Worm (Caenorhabditis elegans) whole organism, early embryonic: Measurements from ENCODE around the gene pho-4.

Experiments
- B0310.2 ChIP-seq: sonication (generic microtip); optimal IDR thresholded peaks from 2 replicates; lab custom pipeline; 2016; ENCODE audit warnings: mild to moderate bottlenecking, missing genetic modification characterization, missing compliant biosample characterization
- F13C5.2 ChIP-seq: sonication (generic microtip); optimal IDR thresholded peaks from 2 replicates; lab custom pipeline; 2017; ENCODE audit warnings: mild to moderate bottlenecking, missing genetic modification characterization, inconsistent platforms, missing compliant biosample characterization
- aly-1 ChIP-seq: sonication (generic microtip); optimal IDR thresholded peaks from 2 replicates; lab custom pipeline; 2016; ENCODE audit warnings: missing genetic modification characterization, missing compliant biosample characterization
- ama-1 ChIP-seq: fragments of 150-350 bp; optimal IDR thresholded peaks from 2 replicates; lab custom pipeline; 2014
- ceh-13 ChIP-seq: fragments of 200-800 bp; sonication (Bioruptor generic); optimal IDR thresholded peaks from 2 replicates; lab custom pipeline; 2018; ENCODE audit warnings: mild to moderate bottlenecking, missing genetic modification characterization, missing compliant biosample characterization
- ceh-36 ChIP-seq: sonication (generic microtip); optimal IDR thresholded peaks from 2 replicates; lab custom pipeline; 2016; ENCODE audit warnings: missing genetic modification characterization, inconsistent platforms, missing compliant biosample characterization
- ets-7 ChIP-seq: sonication (generic microtip); optimal IDR thresholded peaks from 2 replicates; lab custom pipeline; 2016; ENCODE audit warnings: missing genotype, missing genetic modification characterization, missing compliant biosample characterization
- flt-1 ChIP-seq: fragments of 200-800 bp; sonication (Bioruptor generic); IDR thresholded peaks from 2 replicates; pipeline ENCODE4 v1.3.6; 2022; ENCODE audit warnings: missing genetic modification characterization, missing compliant biosample characterization
- hmbx-1 ChIP-seq: sonication (generic microtip); optimal IDR thresholded peaks from 2 replicates; lab custom pipeline; 2016; ENCODE audit warnings: mild to moderate bottlenecking, missing genetic modification characterization, missing compliant biosample characterization
- hmg-4 ChIP-seq: fragments of 200-800 bp; sonication (Bioruptor generic); optimal IDR thresholded peaks from 2 replicates; lab custom pipeline; 2018; ENCODE audit warnings: mild to moderate bottlenecking, missing genetic modification characterization, missing compliant biosample characterization
- hnd-1 ChIP-seq: sonication (generic microtip); optimal IDR thresholded peaks from 2 replicates; lab custom pipeline; 2016; ENCODE audit warnings: missing genetic modification characterization, missing compliant biosample characterization
- pes-1 ChIP-seq: fragments of 200-800 bp; sonication (Bioruptor generic); IDR thresholded peaks from 2 replicates; pipeline ENCODE4 v1.3.6; 2022; ENCODE audit warnings: missing genetic modification reagents, missing genetic modification characterization, missing compliant biosample characterization
- scrt-1 ChIP-seq: fragments of 200-800 bp; sonication (Bioruptor generic); IDR thresholded peaks from 2 replicates; pipeline ENCODE4 v1.3.6; 2022; ENCODE audit warnings: missing genetic modification characterization, missing compliant biosample characterization
- sea-1 ChIP-seq: fragments of 200-800 bp; sonication (Bioruptor generic); conservative IDR thresholded peaks from 2 replicates; pipeline ENCODE4 v1.3.6; 2022; ENCODE audit warnings: missing genetic modification characterization, missing compliant biosample characterization
- tbx-11 ChIP-seq: fragments of 200-800 bp; sonication (Bioruptor generic); IDR thresholded peaks from 2 replicates; pipeline ENCODE4 v1.3.6; 2022; ENCODE audit warnings: missing genetic modification characterization, missing compliant biosample characterization
- tbx-37 ChIP-seq: fragments of 200-800 bp; sonication (Bioruptor generic); conservative IDR thresholded peaks from 2 replicates; pipeline ENCODE4 v1.3.6; 2022; ENCODE audit warnings: missing genetic modification reagents, missing genetic modification characterization, missing compliant biosample characterization
- tra-4 ChIP-seq: sonication (generic microtip); optimal IDR thresholded peaks from 2 replicates; lab custom pipeline; 2017; ENCODE audit warnings: missing genetic modification characterization, missing compliant biosample characterization

Gene pho-4

DNA sequence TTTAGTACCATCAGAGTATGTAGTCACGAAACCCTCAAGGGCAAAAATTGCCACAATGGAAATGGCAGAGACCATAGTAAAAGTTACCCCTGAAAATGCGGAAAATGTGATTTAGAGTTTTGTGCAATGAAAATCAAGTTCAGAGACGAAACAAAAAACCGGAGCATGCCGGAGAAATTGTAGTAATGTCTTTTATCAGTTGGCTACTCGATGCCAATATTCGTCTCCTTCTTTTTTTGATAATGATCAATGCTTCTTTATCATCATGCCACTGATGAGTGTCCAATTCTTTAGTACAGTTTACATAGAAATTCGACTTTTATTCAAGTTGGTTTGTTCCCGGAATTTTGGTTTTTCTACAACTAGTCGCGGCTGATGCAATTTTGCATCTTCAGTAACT, 2.5 kb downstream of the pho-4 start, which contains the start of gene pho-1:
Gene pho-1, minus strand, starts transcription at position 89 of the 400 bp plus-strand sequence.
- TF ChIP-seq scrt-1 = no peak
- no peak for TF ChIP-seq ceh-13 (GFP tag; lab: Kevin White, UChicago)
- TF ChIP-seq sea-1 (GFP tag; lab: Robert Waterston, UW) = no peak
- TF ChIP-seq flt-1 (GFP tag; lab: Robert Waterston, UW) = no peak
- no peak for TF ChIP-seq ceh-36 (tag; lab: Kevin White, UChicago)
- no peak for TF ChIP-seq B0310.2 (tag; lab: Kevin White, UChicago)
- TF ChIP-seq hmbx-1 (tag; lab: Kevin White, UChicago) = no peak
- no peak for TF ChIP-seq aly-1 (tag; lab: Kevin White, UChicago)
- no peak for TF ChIP-seq hmg-4 (GFP tag; lab: Kevin White, UChicago)
- no peak for TF ChIP-seq tbx-37 (GFP tag; lab: Robert Waterston, UW)
- no peak for TF ChIP-seq F13C5.2 (tag; lab: Kevin White, UChicago)
- no peak for TF ChIP-seq tbx-11 (GFP tag; lab: Robert Waterston, UW)
- TF ChIP-seq tra-4 = no peak
- no peak for TF ChIP-seq hnd-1
- TF ChIP-seq ama-1 (lab: Kevin White, UChicago) = no peak
- TF ChIP-seq pes-1 (GFP tag; lab: Robert Waterston, UW) = no peak
- TF ChIP-seq ets-7 = no peak

DNA sequence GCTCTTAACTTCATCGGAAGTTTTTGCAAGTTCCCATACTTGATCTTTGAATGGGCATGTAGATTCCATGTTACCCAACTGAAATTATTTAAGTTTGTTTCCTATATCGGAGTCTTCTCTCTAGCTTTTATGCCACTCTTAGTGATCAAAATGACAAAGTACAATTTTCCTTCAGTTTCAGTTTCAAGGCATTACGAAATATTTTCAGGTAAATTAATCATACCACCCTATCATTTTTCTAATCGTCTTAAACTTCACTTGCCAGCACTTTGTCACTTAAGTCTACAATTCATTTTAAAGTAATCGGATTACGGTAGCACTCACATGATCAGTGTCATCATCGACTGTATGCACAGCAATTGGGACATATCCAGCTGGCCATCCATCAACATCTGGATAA, 3.5 kb downstream of the pho-4 start:
- no peak for TF ChIP-seq hnd-1
- TF ChIP-seq F13C5.2 (tag; lab: Kevin White, UChicago) = no peak
- TF ChIP-seq aly-1 (tag; lab: Kevin White, UChicago) = no peak
- no peak for TF ChIP-seq hmbx-1 (tag; lab: Kevin White, UChicago)
- no peak for TF ChIP-seq pes-1 (GFP tag; lab: Robert Waterston, UW)
- TF ChIP-seq scrt-1 = no peak
- TF ChIP-seq tbx-11 (GFP tag; lab: Robert Waterston, UW) = no peak
- TF ChIP-seq flt-1 (GFP tag; lab: Robert Waterston, UW) = no peak
- no peak for TF ChIP-seq hmg-4 (GFP tag; lab: Kevin White, UChicago)
- TF ChIP-seq tbx-37 (GFP tag; lab: Robert Waterston, UW) = no peak
- TF ChIP-seq ceh-36 (tag; lab: Kevin White, UChicago) = no peak
- TF ChIP-seq ets-7 = no peak
- TF ChIP-seq B0310.2 (tag; lab: Kevin White, UChicago) = no peak
- no peak for TF ChIP-seq sea-1 (GFP tag; lab: Robert Waterston, UW)

DNA sequence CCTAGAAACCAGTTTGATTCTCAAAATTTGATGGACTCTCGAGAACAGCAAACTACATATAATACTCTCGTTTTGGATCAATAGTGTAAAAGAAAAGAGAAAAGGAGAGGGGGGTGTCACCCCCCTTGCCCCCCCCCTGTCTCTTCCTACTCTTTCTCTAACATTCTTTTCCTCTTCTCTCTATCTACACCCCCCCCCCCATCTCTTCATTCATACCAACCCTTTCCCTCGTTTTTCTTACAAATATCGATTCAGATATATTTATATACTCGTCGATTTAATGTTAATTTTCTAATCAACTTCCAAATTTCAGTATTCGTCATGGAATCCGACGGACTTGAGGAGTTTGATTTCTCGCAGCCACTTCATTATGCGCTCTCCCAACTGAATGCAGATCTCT, 7.2 kb downstream of the pho-4 start, which contains the start of gene EGAP2.1:
Gene EGAP2.1, plus strand, starts transcription at position 301 of the 400 bp plus-strand sequence.
- TF ChIP-seq scrt-1 = no peak
- TF ChIP-seq tbx-11 (GFP tag; lab: Robert Waterston, UW) = no peak
- TF ChIP-seq F13C5.2 (tag; lab: Kevin White, UChicago) = no peak
- TF ChIP-seq pes-1 (GFP tag; lab: Robert Waterston, UW) = no peak

DNA sequence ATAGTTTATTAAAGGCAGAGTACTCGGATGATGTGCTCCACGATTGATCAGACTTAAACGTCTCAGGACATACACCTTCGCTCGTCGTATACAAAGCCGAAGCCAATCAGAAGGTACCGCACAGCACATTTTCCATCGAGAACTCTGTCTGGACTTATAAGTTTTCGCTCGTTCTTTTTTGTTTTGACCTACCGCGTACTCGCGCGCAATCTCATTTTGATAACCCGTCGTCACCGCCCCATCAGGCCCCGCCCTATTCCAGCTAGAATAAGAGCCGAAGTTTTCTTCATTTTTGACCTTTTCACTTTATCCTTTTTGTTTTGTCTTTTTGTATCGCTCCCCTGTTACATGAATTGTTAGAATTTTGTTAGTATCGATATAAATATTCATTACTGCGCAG, 8.7 kb downstream of the pho-4 start, which contains the start of gene EGAP2.2:
Gene EGAP2.2, plus strand, starts transcription at position 301 of the 400 bp plus-strand sequence.
- no peak for TF ChIP-seq scrt-1
- TF ChIP-seq tbx-11 (GFP tag; lab: Robert Waterston, UW) = no peak
- no peak for TF ChIP-seq hmbx-1 (tag; lab: Kevin White, UChicago)
- no peak for TF ChIP-seq F13C5.2 (tag; lab: Kevin White, UChicago)
- no peak for TF ChIP-seq aly-1 (tag; lab: Kevin White, UChicago)
- no peak for TF ChIP-seq flt-1 (GFP tag; lab: Robert Waterston, UW)
- no peak for TF ChIP-seq ama-1 (lab: Kevin White, UChicago)
- no peak for TF ChIP-seq sea-1 (GFP tag; lab: Robert Waterston, UW)
- no peak for TF ChIP-seq pes-1 (GFP tag; lab: Robert Waterston, UW)
- TF ChIP-seq ceh-36 (tag; lab: Kevin White, UChicago) = no peak
- TF ChIP-seq B0310.2 (tag; lab: Kevin White, UChicago) = no peak

DNA sequence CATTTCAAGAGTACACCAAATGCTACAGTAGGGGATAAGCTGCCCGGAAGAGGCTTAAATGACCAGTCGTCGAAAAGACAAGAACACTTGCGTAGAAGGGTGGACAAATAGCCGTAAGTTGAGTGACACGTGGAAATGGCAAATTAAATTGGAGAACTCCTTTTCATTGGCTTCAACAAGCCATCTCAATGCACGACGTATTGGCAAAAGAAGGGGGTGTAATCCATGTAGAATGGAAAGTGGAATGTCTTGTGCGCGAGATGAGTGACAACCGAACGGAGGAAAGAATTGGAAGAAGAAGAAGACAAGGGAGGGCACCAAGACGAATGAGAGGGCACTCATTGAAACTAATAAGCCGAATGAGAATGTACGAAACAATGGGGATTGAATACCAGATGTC, 9.6 kb downstream of the pho-4 start:
- TF ChIP-seq ama-1 (lab: Kevin White, UChicago) = no peak
- no peak for TF ChIP-seq sea-1 (GFP tag; lab: Robert Waterston, UW)
- TF ChIP-seq hmg-4 (GFP tag; lab: Kevin White, UChicago) = peak; percentile 46

DNA sequence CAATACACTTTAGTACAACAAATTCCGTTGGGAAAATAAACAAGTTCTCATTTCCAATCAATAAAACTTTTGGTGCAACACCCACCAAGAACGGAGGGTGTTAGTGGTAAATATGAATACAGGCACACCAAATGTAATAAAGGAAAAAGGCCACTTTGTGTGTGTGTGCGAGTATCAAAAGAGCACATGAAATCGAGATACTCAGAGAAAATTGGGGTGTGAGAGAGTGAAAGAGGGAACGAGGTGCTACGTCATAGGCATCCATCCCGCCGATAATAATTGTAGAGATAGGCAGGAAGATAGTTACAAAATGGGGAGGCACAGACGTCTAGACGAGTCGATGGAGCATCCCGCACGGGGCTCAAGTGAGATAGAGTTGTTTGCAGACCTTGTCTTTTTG, 10.5 kb downstream of the pho-4 start:
- TF ChIP-seq hmg-4 (GFP tag; lab: Kevin White, UChicago) = peak; percentile 48
- no peak for TF ChIP-seq tbx-11 (GFP tag; lab: Robert Waterston, UW)

DNA sequence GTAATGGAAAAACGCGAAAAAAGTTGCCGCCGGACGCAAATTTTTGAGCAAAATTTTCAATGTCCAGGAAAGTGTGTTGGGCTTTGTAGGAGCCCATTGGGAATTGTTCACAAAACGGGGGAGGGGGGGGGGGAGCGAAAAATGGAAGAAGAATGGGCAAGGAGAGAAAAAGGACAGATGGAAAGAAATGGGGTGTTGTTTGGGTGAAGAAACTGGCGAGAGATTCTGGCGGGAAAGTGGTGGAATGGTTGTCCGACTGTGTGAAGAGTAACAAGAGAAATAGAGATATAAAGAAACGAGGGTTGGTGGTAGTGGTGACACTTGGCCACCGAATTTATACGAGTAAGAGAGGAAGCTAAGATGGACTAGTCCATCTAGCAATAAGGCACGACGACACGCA, 12.0 kb downstream of the pho-4 start:
- peak; percentile 4 for TF ChIP-seq F13C5.2 (tag; lab: Kevin White, UChicago)
- TF ChIP-seq tbx-11 (GFP tag; lab: Robert Waterston, UW) = no peak
- TF ChIP-seq hmg-4 (GFP tag; lab: Kevin White, UChicago) = peak; percentile 69
- TF ChIP-seq tbx-37 (GFP tag; lab: Robert Waterston, UW) = no peak

DNA sequence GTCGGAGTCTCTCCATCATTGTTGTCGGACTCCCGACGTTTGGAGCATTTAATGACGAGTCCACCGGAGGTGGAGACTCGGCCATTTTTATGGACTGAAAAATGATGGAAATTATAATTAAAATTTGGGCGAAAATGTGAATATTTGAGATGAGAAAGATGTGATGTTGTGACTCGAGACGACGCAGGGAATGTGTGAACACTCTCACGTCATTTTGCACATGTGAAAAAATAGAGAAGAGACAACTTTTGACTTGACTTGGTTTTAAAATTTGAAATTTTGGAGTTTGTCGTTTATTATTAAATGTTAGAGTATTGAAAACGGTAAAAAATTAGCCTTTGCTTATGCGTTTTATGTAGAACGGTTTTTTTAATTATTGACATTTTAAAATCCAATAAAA, 13.0 kb downstream of the pho-4 start, which contains the start of gene dsh-1:
Gene dsh-1, minus strand, starts transcription at position 101 of the 400 bp plus-strand sequence.
- TF ChIP-seq B0310.2 (tag; lab: Kevin White, UChicago) (no peak), tbx-11 (GFP tag; lab: Robert Waterston, UW) (no peak), tra-4 (no peak), pes-1 (GFP tag; lab: Robert Waterston, UW) (no peak), hmbx-1 (tag; lab: Kevin White, UChicago) (no peak), ceh-13 (GFP tag; lab: Kevin White, UChicago) (no peak), flt-1 (GFP tag; lab: Robert Waterston, UW) (no peak), ets-7 (no peak), sea-1 (GFP tag; lab: Robert Waterston, UW) (no peak), hmg-4 (GFP tag; lab: Kevin White, UChicago) (no peak), tbx-37 (GFP tag; lab: Robert Waterston, UW) (no peak), F13C5.2 (tag; lab: Kevin White, UChicago) (no peak), ceh-36 (tag; lab: Kevin White, UChicago) (no peak), ama-1 (lab: Kevin White, UChicago) (no peak), aly-1 (tag; lab: Kevin White, UChicago) (no peak)
